Fruit fly (Drosophila melanogaster): Measurements from ENCODE around the gene Ilp8.

Ilp8 gene

DNA sequence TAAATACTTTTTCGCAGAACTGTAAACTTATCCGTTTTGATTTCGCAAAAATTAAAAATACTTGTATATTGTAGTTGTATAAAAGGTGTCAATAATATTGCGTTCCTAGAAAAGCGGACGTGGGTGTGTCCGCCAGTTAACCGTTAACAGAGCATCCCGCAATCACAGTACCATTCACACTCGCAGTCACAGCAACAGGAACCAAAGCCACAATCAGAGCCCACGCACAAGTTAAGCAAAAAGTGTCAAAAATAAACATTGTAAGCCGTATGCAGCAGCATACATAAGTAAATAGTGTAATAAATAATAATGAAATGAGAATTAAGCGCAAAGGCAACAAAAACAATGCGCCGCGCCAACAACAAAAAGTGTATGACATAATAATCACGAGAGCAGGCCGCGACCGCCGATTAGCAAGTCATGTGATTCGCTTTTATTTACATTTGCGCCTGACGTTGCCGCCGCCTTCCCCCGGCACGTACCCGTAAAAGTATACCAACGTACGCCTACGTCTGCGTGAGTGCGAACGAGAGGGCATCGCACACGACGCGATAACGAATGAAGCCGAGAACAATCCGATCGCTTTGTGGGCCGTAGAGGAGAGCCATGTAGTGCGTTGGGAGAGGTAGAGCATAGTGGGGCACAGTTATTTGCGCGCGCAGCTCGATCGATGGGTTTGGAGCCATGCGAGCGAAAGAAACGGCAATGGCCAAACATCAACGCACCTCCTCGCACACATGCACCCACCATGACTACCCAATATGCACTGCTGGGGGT, 22.0 kb downstream of the Ilp8 start (continued):
- TF ChIP-seq CG1603 (tag; optimal IDR thresholded peaks at IDR 0.05) (peak; percentile 34), CG4730 (GFP tag; IDR thresholded peaks at IDR 0.05) (peak; percentile 23; the same call in 1 of the 2 replicates), amos (GFP tag; IDR thresholded peaks at IDR 0.05; ENCODE audit: partially characterized antibody) (peak; percentile 31; the same call in 1 of the 2 replicates), CG3995 (GFP tag; optimal IDR thresholded peaks at IDR 0.05) (peak; percentile 48), seq (GFP tag; IDR thresholded peaks at IDR 0.05) (peak; percentile 23; the same call in 1 of the 2 replicates), MTF-1 (GFP tag; optimal IDR thresholded peaks at IDR 0.05; ENCODE audit: borderline replicate concordance) (peak; percentile 58), tna (GFP tag; IDR thresholded peaks at IDR 0.05; ENCODE audit: partially characterized antibody) (peak; percentile 19; the same call in 1 of the 2 replicates), run (tag; optimal IDR thresholded peaks at IDR 0.05) (peak; percentile 32), Pdp1 (GFP tag; optimal IDR thresholded peaks at IDR 0.05) (peak; percentile 36 to 98), dpn (GFP tag; optimal IDR thresholded peaks at IDR 0.05) (peak in 1 of 2 experiments; percentile 27), CG11723 (GFP tag; optimal IDR thresholded peaks at IDR 0.05) (peak; percentile 3), Doc2 (GFP tag; IDR thresholded peaks at IDR 0.05) (no peak), Nf-YB (GFP tag; optimal IDR thresholded peaks at IDR 0.05) (peak; percentile 46), CG4854 (GFP tag; optimal IDR thresholded peaks at IDR 0.05) (no peak), dm (GFP tag; optimal IDR thresholded peaks at IDR 0.05) (no peak), nerfin-1 (tag; optimal IDR thresholded peaks at IDR 0.05) (no peak), CG5180 (GFP tag; optimal IDR thresholded peaks at IDR 0.05) (peak; percentile 63), fru (optimal IDR thresholded peaks at IDR 0.05) (no peak), Lpt (GFP tag; optimal IDR thresholded peaks at IDR 0.05) (no peak), cas (GFP tag; IDR thresholded peaks at IDR 0.05) (no peak), Dip2 (GFP tag; IDR thresholded peaks at IDR 0.05) (no peak), CG13287 (GFP tag; IDR thresholded peaks at IDR 0.05; ENCODE audit: partially characterized antibody) (peak; percentile 64), ro (GFP tag; IDR thresholded peaks at IDR 0.05) (no peak), CG17361 (GFP tag; IDR thresholded peaks at IDR 0.05) (peak; percentile 27; the same call in 1 of the 3 replicates), h (optimal IDR thresholded peaks at IDR 0.05) (no peak), CG10366 (GFP tag; IDR thresholded peaks at IDR 0.05) (peak; percentile 49), CG17385 (GFP tag; optimal IDR thresholded peaks at IDR 0.05) (peak; percentile 21), Scr (GFP tag; IDR thresholded peaks at IDR 0.05; ENCODE audit: partially characterized antibody) (peak; percentile 47; the same call in 1 of the 2 replicates), CG17829 (tag; optimal IDR thresholded peaks at IDR 0.05) (no peak), gem (tag; optimal IDR thresholded peaks at IDR 0.05) (peak; percentile 61), CG8388 (GFP tag; optimal IDR thresholded peaks at IDR 0.05) (no peak), CG16779 (GFP tag; IDR thresholded peaks at IDR 0.05) (0 out of 2 replicates have a peak, but pooled peaks have one; percentile 20), Hr78 (GFP tag; optimal IDR thresholded peaks at IDR 0.05) (peak in 1 of 2 experiments; percentile 81), Hr51 (GFP tag; optimal IDR thresholded peaks at IDR 0.05) (peak in 1 of 2 experiments; percentile 68), danr (GFP tag; IDR thresholded peaks at IDR 0.05) (no peak), H2.0 (GFP tag; IDR thresholded peaks at IDR 0.05) (peak; percentile 16; the same call in 1 of the 2 replicates), Mrtf (GFP tag; IDR thresholded peaks at IDR 0.05) (0 out of 3 replicates have a peak, but pooled peaks have one; percentile 18), CG12104 (GFP tag; optimal IDR thresholded peaks at IDR 0.05) (no peak), Atf6 (GFP tag; IDR thresholded peaks at IDR 0.05) (peak; percentile 7; the same call in 1 of the 2 replicates), CG15479 (GFP tag; optimal IDR thresholded peaks at IDR 0.05) (peak; percentile 64), mam (GFP tag; optimal IDR thresholded peaks at IDR 0.05) (peak; percentile 52), CG30431 (GFP tag; optimal IDR thresholded peaks at IDR 0.05) (peak; percentile 6), CG15073 (GFP tag; optimal IDR thresholded peaks at IDR 0.05) (no peak), CG7786 (GFP tag; optimal IDR thresholded peaks at IDR 0.05) (no peak), psq (GFP tag; optimal IDR thresholded peaks at IDR 0.05) (no peak), NK7.1 (GFP tag; optimal IDR thresholded peaks at IDR 0.05) (no peak), CG33557 (GFP tag; optimal IDR thresholded peaks at IDR 0.05) (peak; percentile 11), chm (GFP tag; IDR thresholded peaks at IDR 0.05) (peak; percentile 42; the same call in 1 of the 2 replicates)
